Worm (Caenorhabditis elegans) whole organism, L1 larva: Measurements from ENCODE around the gene frm-10.
A peak's percentile ranks its signal among the peaks of the same experiment; 100 is the strongest.

Experiments used
- C04F5.9 ChIP-seq: sonication (generic microtip); optimal IDR thresholded peaks from 2 replicates; lab custom pipeline; 2016; ENCODE audit warnings: missing genetic modification characterization, missing compliant biosample characterization
- C16A3.4 ChIP-seq: fragments of 150-350 bp; optimal IDR thresholded peaks from 2 replicates; lab custom pipeline; 2014; ENCODE audit warnings: missing biosample characterization, missing genetic modification characterization
- Y116A8C.19 ChIP-seq: sonication (generic microtip); optimal IDR thresholded peaks from 2 replicates; lab custom pipeline; 2016; ENCODE audit warnings: missing compliant biosample characterization, missing genetic modification characterization, borderline replicate concordance
- aly-2 ChIP-seq: fragments of 150-350 bp; optimal IDR thresholded peaks from 2 replicates; lab custom pipeline; 2014; ENCODE audit warnings: missing biosample characterization, missing genetic modification characterization
- ama-1 ChIP-seq: fragments of 150-350 bp; optimal IDR thresholded peaks from 2 replicates; lab custom pipeline; 2014
- blmp-1 ChIP-seq: fragments of 150-350 bp; optimal IDR thresholded peaks from 2 replicates; lab custom pipeline; 2014; ENCODE audit warnings: missing biosample characterization, missing genetic modification characterization
- ceh-63 ChIP-seq: fragments of 200-800 bp; sonication (Bioruptor generic); optimal IDR thresholded peaks from 2 replicates; lab custom pipeline; 2018; ENCODE audit warnings: mild to moderate bottlenecking, missing genetic modification characterization, missing compliant biosample characterization
- ceh-82 ChIP-seq, 3 experiments: fragments of 150-350 bp in 1 of 3; sonication (generic microtip) in 2 of 3; optimal IDR thresholded peaks; 2 replicates each; lab custom pipeline; 2014 to 2017; ENCODE audit warnings: missing biosample characterization in 3 of 3, missing genetic modification characterization in 3 of 3
- ceh-88 ChIP-seq: fragments of 200-800 bp; sonication (Bioruptor generic); IDR thresholded peaks from 2 replicates; pipeline ENCODE4 v1.3.6; 2022; ENCODE audit warnings: missing genetic modification characterization, missing compliant biosample characterization
- ceh-90 ChIP-seq: sonication (generic microtip); optimal IDR thresholded peaks from 2 replicates; lab custom pipeline; 2016; ENCODE audit warnings: missing genetic modification characterization, missing compliant biosample characterization
- ces-1 ChIP-seq: fragments of 150-350 bp; optimal IDR thresholded peaks from 2 replicates; lab custom pipeline; 2014; ENCODE audit warnings: missing biosample characterization, missing genetic modification reagents, missing genetic modification characterization
- efl-1 ChIP-seq, 4 experiments: fragments of 150-350 bp; optimal IDR thresholded peaks in 3 of 4; peaks in 1 of 4; 1 replicate in 1 of 4; 2 replicates in 3 of 4; lab custom pipeline; 2014; ENCODE audit warnings: missing biosample characterization in 2 of 4, missing genetic modification characterization in 2 of 4, missing genetic modification reagents in 2 of 4
- egl-13 ChIP-seq: sonication (generic microtip); optimal IDR thresholded peaks from 2 replicates; lab custom pipeline; 2016; ENCODE audit warnings: missing genotype, missing genetic modification reagents, missing genetic modification characterization, missing compliant biosample characterization
- egl-27 ChIP-seq, 2 experiments: fragments of 150-350 bp in 1 of 2; sonication (generic microtip); optimal IDR thresholded peaks; 3 replicates each; lab custom pipeline; 2017 to 2018; ENCODE audit warnings: missing biosample characterization in 2 of 2, missing genetic modification characterization in 2 of 2, missing genetic modification reagents in 2 of 2
- elt-3 ChIP-seq, 6 experiments: fragments of 150-350 bp in 1 of 6; sonication (generic microtip); optimal IDR thresholded peaks; 2 replicates each; lab custom pipeline; 2017 to 2018; ENCODE audit warnings: missing biosample characterization in 6 of 6, missing genetic modification characterization in 6 of 6, inconsistent platforms in 1 of 6
- fkh-10 ChIP-seq: sonication (generic microtip); optimal IDR thresholded peaks from 2 replicates; lab custom pipeline; 2017; ENCODE audit warnings: missing biosample characterization, missing genetic modification reagents, missing genetic modification characterization
- fkh-4 ChIP-seq: sonication (generic microtip); optimal IDR thresholded peaks from 2 replicates; lab custom pipeline; 2016; ENCODE audit warnings: missing compliant biosample characterization, missing genetic modification characterization, borderline replicate concordance
- fkh-8 ChIP-seq: sonication (generic microtip); optimal IDR thresholded peaks from 2 replicates; lab custom pipeline; 2016; ENCODE audit warnings: mild to moderate bottlenecking, missing genetic modification characterization, missing compliant biosample characterization
- fos-1 ChIP-seq: fragments of 150-350 bp; optimal IDR thresholded peaks from 2 replicates; lab custom pipeline; 2014; ENCODE audit warnings: missing biosample characterization, missing genetic modification characterization
- grh-1 ChIP-seq: fragments of 200-800 bp; sonication (Bioruptor generic); IDR thresholded peaks from 2 replicates; pipeline ENCODE4 v1.3.6; 2022; ENCODE audit warnings: missing genetic modification reagents, missing genetic modification characterization, missing compliant biosample characterization
- hlh-17 ChIP-seq: fragments of 200-800 bp; sonication (Bioruptor generic); optimal IDR thresholded peaks from 2 replicates; lab custom pipeline; 2018; ENCODE audit warnings: missing genetic modification characterization, mild to moderate bottlenecking, missing compliant biosample characterization, moderate library complexity, borderline replicate concordance
- isw-1 ChIP-seq: fragments of 200-800 bp; sonication (Bioruptor generic); IDR thresholded peaks from 2 replicates; pipeline ENCODE4 v1.3.6; 2022; ENCODE audit warnings: missing genetic modification characterization, missing compliant biosample characterization
- jun-1 ChIP-seq: fragments of 150-350 bp; optimal IDR thresholded peaks from 2 replicates; lab custom pipeline; 2014; ENCODE audit warnings: missing biosample characterization, missing genetic modification reagents, missing genetic modification characterization
- lin-13 ChIP-seq: fragments of 150-350 bp; optimal IDR thresholded peaks from 2 replicates; lab custom pipeline; 2014; ENCODE audit warnings: missing biosample characterization, missing genetic modification reagents, missing genetic modification characterization
- lin-15B ChIP-seq: fragments of 150-350 bp; sonication (generic microtip); optimal IDR thresholded peaks from 3 replicates; lab custom pipeline; 2014; ENCODE audit warnings: missing biosample characterization, missing genetic modification characterization
- lin-39 ChIP-seq: fragments of 150-350 bp; optimal IDR thresholded peaks from 2 replicates; lab custom pipeline; 2014; ENCODE audit warnings: missing biosample characterization, missing genetic modification reagents, missing genetic modification characterization
- lir-3 ChIP-seq: sonication (generic microtip); optimal IDR thresholded peaks from 2 replicates; lab custom pipeline; 2016; ENCODE audit warnings: mild to moderate bottlenecking, missing genetic modification characterization, moderate library complexity, missing compliant biosample characterization; ENCODE audit not compliant: poor library complexity
- lsy-2 ChIP-seq, 2 experiments: fragments of 150-350 bp; optimal IDR thresholded peaks; 2 replicates each; lab custom pipeline; 2014; ENCODE audit warnings: missing biosample characterization in 2 of 2, missing genetic modification characterization in 2 of 2
- mab-9 ChIP-seq: fragments of 200-800 bp; sonication (Bioruptor generic); IDR thresholded peaks from 2 replicates; pipeline ENCODE4 v1.3.6; 2022; ENCODE audit warnings: missing genetic modification reagents, missing genetic modification characterization, missing compliant biosample characterization
- mdl-1 ChIP-seq, 2 experiments: fragments of 150-350 bp; optimal IDR thresholded peaks; 2 replicates each; lab custom pipeline; 2014 to 2017; ENCODE audit warnings: missing biosample characterization in 2 of 2, missing genetic modification characterization in 2 of 2, inconsistent platforms in 1 of 2
- mef-2 ChIP-seq: fragments of 150-350 bp; optimal IDR thresholded peaks from 2 replicates; lab custom pipeline; 2014; ENCODE audit warnings: missing biosample characterization, missing genetic modification characterization
- mep-1 ChIP-seq: fragments of 150-350 bp; optimal IDR thresholded peaks from 2 replicates; lab custom pipeline; 2014; ENCODE audit warnings: missing biosample characterization, missing genetic modification characterization
- nhr-12 ChIP-seq: sonication (generic microtip); optimal IDR thresholded peaks from 2 replicates; lab custom pipeline; 2017; ENCODE audit warnings: missing biosample characterization, missing genetic modification characterization
- nhr-19 ChIP-seq: fragments of 200-800 bp; sonication (Bioruptor generic); conservative IDR thresholded peaks from 2 replicates; pipeline ENCODE4 v1.3.6; 2022; ENCODE audit warnings: missing genetic modification characterization, missing compliant biosample characterization
- nhr-20 ChIP-seq: sonication (generic microtip); optimal IDR thresholded peaks from 2 replicates; lab custom pipeline; 2016; ENCODE audit warnings: mild to moderate bottlenecking, missing genetic modification characterization, missing compliant biosample characterization
- nhr-28 ChIP-seq: fragments of 150-350 bp; optimal IDR thresholded peaks from 2 replicates; lab custom pipeline; 2014; ENCODE audit warnings: missing biosample characterization, missing genetic modification characterization
- nhr-47 ChIP-seq: sonication (generic microtip); optimal IDR thresholded peaks from 2 replicates; lab custom pipeline; 2016; ENCODE audit warnings: mild to moderate bottlenecking, missing genetic modification characterization, moderate library complexity, missing compliant biosample characterization
- nhr-76 ChIP-seq: sonication (generic microtip); optimal IDR thresholded peaks from 2 replicates; lab custom pipeline; 2017; ENCODE audit warnings: missing biosample characterization, missing genetic modification characterization
- nhr-77 ChIP-seq: fragments of 150-350 bp; optimal IDR thresholded peaks from 2 replicates; lab custom pipeline; 2014; ENCODE audit warnings: missing biosample characterization, missing genetic modification characterization
- nhr-84 ChIP-seq: sonication (generic microtip); optimal IDR thresholded peaks from 2 replicates; lab custom pipeline; 2017; ENCODE audit warnings: missing biosample characterization, missing genetic modification characterization
- nhr-85 ChIP-seq: sonication (generic microtip); peaks from one replicate; lab custom pipeline; 2016; ENCODE audit warnings: missing genetic modification characterization, inconsistent platforms, missing compliant biosample characterization
- nhr-90 ChIP-seq: sonication (generic microtip); optimal IDR thresholded peaks from 2 replicates; lab custom pipeline; 2016; ENCODE audit warnings: mild to moderate bottlenecking, missing genetic modification characterization, missing compliant biosample characterization; ENCODE audit not compliant: poor library complexity
- pax-3 ChIP-seq: fragments of 200-800 bp; sonication (Bioruptor generic); optimal IDR thresholded peaks from 2 replicates; lab custom pipeline; 2018; ENCODE audit warnings: mild to moderate bottlenecking, missing genetic modification characterization, moderate library complexity, missing compliant biosample characterization
- rnt-1 ChIP-seq: sonication (generic microtip); optimal IDR thresholded peaks from 2 replicates; lab custom pipeline; 2016; ENCODE audit warnings: mild to moderate bottlenecking, missing genetic modification characterization, moderate library complexity, missing compliant biosample characterization
- snpc-4 ChIP-seq: fragments of 150-350 bp; optimal IDR thresholded peaks from 2 replicates; lab custom pipeline; 2014; ENCODE audit warnings: missing biosample characterization, missing genetic modification characterization
- snu-23 ChIP-seq: sonication (generic microtip); optimal IDR thresholded peaks from 2 replicates; lab custom pipeline; 2016; ENCODE audit warnings: missing genetic modification characterization, missing compliant biosample characterization
- swsn-7 ChIP-seq: sonication (generic microtip); optimal IDR thresholded peaks from 2 replicates; lab custom pipeline; 2016; ENCODE audit warnings: missing genetic modification characterization, missing compliant biosample characterization
- unc-130 ChIP-seq: fragments of 150-350 bp; optimal IDR thresholded peaks from 2 replicates; lab custom pipeline; 2017; ENCODE audit warnings: missing biosample characterization, missing genetic modification characterization, inconsistent platforms
- unc-62 ChIP-seq: fragments of 150-350 bp; optimal IDR thresholded peaks from 2 replicates; lab custom pipeline; 2014; ENCODE audit warnings: missing biosample characterization, missing genetic modification reagents, missing genetic modification characterization
- xbp-1 ChIP-seq: sonication (generic microtip); optimal IDR thresholded peaks from 2 replicates; lab custom pipeline; 2016; ENCODE audit warnings: missing genetic modification characterization, missing compliant biosample characterization
- zag-1 ChIP-seq: fragments of 150-350 bp; optimal IDR thresholded peaks from 2 replicates; lab custom pipeline; 2014; ENCODE audit warnings: missing biosample characterization, missing genetic modification characterization
- ztf-11 ChIP-seq, 2 experiments: sonication (generic microtip); optimal IDR thresholded peaks; 2 replicates each; lab custom pipeline; 2016 to 2017; ENCODE audit warnings: missing genetic modification characterization in 2 of 2, missing biosample characterization in 1 of 2, missing compliant biosample characterization in 1 of 2
- ztf-4 ChIP-seq: fragments of 150-350 bp; optimal IDR thresholded peaks from 2 replicates; lab custom pipeline; 2014; ENCODE audit warnings: missing biosample characterization, missing genetic modification characterization

frm-10 gene

ce11 chrV:13488297-13488803, 25.3 kb downstream of the frm-10 start (continued):
- TF ChIP-seq unc-62 (no peak), C16A3.4 (tag; lab: Kevin White, UChicago) (no peak), ztf-11 (tag; optimal IDR thresholded peaks at IDR 0.05; lab: Kevin White, UChicago) (no peak), fkh-8 (tag; lab: Kevin White, UChicago) (no peak), lsy-2 (tag; optimal IDR thresholded peaks at IDR 0.05; lab: Kevin White, UChicago) (peak in 1 of 2 experiments; percentile 30), lin-13 (GFP tag; lab: Kevin White, UChicago) (no peak), grh-1 (GFP tag; lab: Robert Waterston, UW) (peak; percentile 61; the same call in 1 of the 2 replicates), ztf-4 (no peak), hlh-17 (GFP tag; lab: Kevin White, UChicago) (no peak), nhr-85 (tag; lab: Kevin White, UChicago) (peak; percentile 85), nhr-76 (no peak), ceh-82 (tag; optimal IDR thresholded peaks at IDR 0.05; lab: Kevin White, UChicago) (no peak), xbp-1 (no peak), mep-1 (tag; lab: Kevin White, UChicago) (no peak), nhr-12 (tag; lab: Kevin White, UChicago) (no peak), unc-130 (tag; lab: Kevin White, UChicago) (peak; percentile 31), C04F5.9 (tag; lab: Kevin White, UChicago) (no peak), nhr-47 (tag; lab: Kevin White, UChicago) (no peak), swsn-7 (tag; lab: Kevin White, UChicago) (no peak), zag-1 (tag; lab: Kevin White, UChicago) (no peak), lin-39 (tag; lab: Kevin White, UChicago) (no peak), nhr-19 (GFP tag; lab: Robert Waterston, UW) (0 out of 2 replicates have a peak, but pooled peaks have one; percentile 14), egl-13 (tag; lab: Kevin White, UChicago) (no peak), ceh-63 (GFP tag; lab: Kevin White, UChicago) (no peak), Y116A8C.19 (tag; lab: Kevin White, UChicago) (no peak), mdl-1 (tag; optimal IDR thresholded peaks at IDR 0.05; lab: Kevin White, UChicago) (no peak), mef-2 (tag; lab: Kevin White, UChicago) (no peak), lir-3 (tag; lab: Kevin White, UChicago) (no peak), nhr-28 (tag; lab: Kevin White, UChicago) (no peak), nhr-90 (tag; lab: Kevin White, UChicago) (no peak), mab-9 (GFP tag; lab: Robert Waterston, UW) (no peak), snu-23 (no peak), isw-1 (GFP tag; lab: Robert Waterston, UW) (no peak), snpc-4 (tag; lab: Kevin White, UChicago) (no peak), jun-1 (tag; lab: Kevin White, UChicago) (no peak), lin-15B (tag; lab: Kevin White, UChicago) (no peak), nhr-20 (tag; lab: Kevin White, UChicago) (peak; percentile 40), rnt-1 (tag; lab: Kevin White, UChicago) (no peak), nhr-77 (tag; lab: Kevin White, UChicago) (no peak), fos-1 (tag; lab: Kevin White, UChicago) (no peak), fkh-4 (tag; lab: Kevin White, UChicago) (no peak), egl-27 (tag; optimal IDR thresholded peaks at IDR 0.05; lab: Kevin White, UChicago) (no peak), elt-3 (tag; optimal IDR thresholded peaks at IDR 0.05; lab: Kevin White, UChicago) (peak in 1 of 6 experiments; percentile 63), ceh-88 (GFP tag; lab: Robert Waterston, UW) (no peak), ceh-90 (no peak), pax-3 (tag; lab: Kevin White, UChicago) (no peak), fkh-10 (GFP tag; lab: Kevin White, UChicago) (no peak), efl-1 (optimal IDR thresholded peaks at IDR 0.05; lab: Kevin White, UChicago) (no peak), efl-1 (GFP tag; optimal IDR thresholded peaks at IDR 0.05 in 1 of 2; lab: Kevin White, UChicago) (peak in 1 of 2 experiments; percentile 3), aly-2 (tag; lab: Kevin White, UChicago) (no peak), ama-1 (lab: Kevin White, UChicago) (no peak), ces-1 (GFP tag; lab: Kevin White, UChicago) (no peak), blmp-1 (tag; lab: Kevin White, UChicago) (peak; percentile 34), nhr-84 (no peak)
